Fruit fly (Drosophila melanogaster): Measurements from ENCODE around the gene Acbp1.

Acbp1 gene

dm6 chr2L:8164219-8164618 is 2.0 kb upstream of the Acbp1 start (continued):
- TF ChIP-seq CG14860 (GFP tag; IDR thresholded peaks at IDR 0.05; ENCODE audit: partially characterized antibody) (no peak), seq (GFP tag; IDR thresholded peaks at IDR 0.05) (peak; percentile 41; the same call in 1 of the 2 replicates), chinmo (GFP tag; IDR thresholded peaks at IDR 0.05; ENCODE audit: partially characterized antibody) (no peak), CG15601 (tag; optimal IDR thresholded peaks at IDR 0.05) (peak; percentile 95), CG1024 (GFP tag; IDR thresholded peaks at IDR 0.05) (peak; percentile 76; the same call in 1 of the 2 replicates), CG2875 (GFP tag; optimal IDR thresholded peaks at IDR 0.05) (peak; percentile 96), chm (GFP tag; IDR thresholded peaks at IDR 0.05) (peak; percentile 92; the same call in 1 of the 2 replicates), cad (GFP tag; optimal IDR thresholded peaks at IDR 0.05) (no peak), PHDP (tag; optimal IDR thresholded peaks at IDR 0.05) (peak; percentile 76), CG2678 (tag; optimal IDR thresholded peaks at IDR 0.05) (peak; percentile 84), nau (GFP tag; optimal IDR thresholded peaks at IDR 0.05) (peak; percentile 88), Sin3A (optimal IDR thresholded peaks at IDR 0.05) (no peak), TFAM (GFP tag; optimal IDR thresholded peaks at IDR 0.05) (peak; percentile 81), nmo (GFP tag; optimal IDR thresholded peaks at IDR 0.05) (peak; percentile 35), H2.0 (GFP tag; IDR thresholded peaks at IDR 0.05) (peak; percentile 40), CG4282 (GFP tag; optimal IDR thresholded peaks at IDR 0.05) (peak; percentile 2), CG11456 (GFP tag; IDR thresholded peaks at IDR 0.05) (no peak), CG11504 (tag; optimal IDR thresholded peaks at IDR 0.05) (peak; percentile 75), slou (GFP tag; optimal IDR thresholded peaks at IDR 0.05) (peak; percentile 18), CG3838 (GFP tag; optimal IDR thresholded peaks at IDR 0.05) (peak; percentile 71), dmrt11E (tag; optimal IDR thresholded peaks at IDR 0.05) (peak; percentile 85), CG11560 (tag; IDR thresholded peaks at IDR 0.05) (no peak), trh (GFP tag; optimal IDR thresholded peaks at IDR 0.05) (peak; percentile 84), Blimp-1 (GFP tag; optimal IDR thresholded peaks at IDR 0.05) (peak; percentile 88), CG11247 (GFP tag; IDR thresholded peaks at IDR 0.05) (peak; percentile 59), luna (GFP tag; optimal IDR thresholded peaks at IDR 0.05) (peak; percentile 20), Sry-β (GFP tag; optimal IDR thresholded peaks at IDR 0.05) (peak; percentile 76), zfh1 (GFP tag; IDR thresholded peaks at IDR 0.05) (peak; percentile 88), repo (GFP tag; optimal IDR thresholded peaks at IDR 0.05) (no peak), CG8765 (GFP tag; IDR thresholded peaks at IDR 0.05) (no peak), pho (GFP tag; optimal IDR thresholded peaks at IDR 0.05) (no peak), esg (GFP tag; conservative IDR thresholded peaks at IDR 0.05) (no peak), ato (GFP tag; IDR thresholded peaks at IDR 0.05; ENCODE audit: partially characterized antibody) (no peak), Elba2 (GFP tag; optimal IDR thresholded peaks at IDR 0.05) (no peak), CG8388 (GFP tag; optimal IDR thresholded peaks at IDR 0.05) (peak; percentile 69), dysf (GFP tag; IDR thresholded peaks at IDR 0.05) (peak; percentile 29; the same call in 1 of the 3 replicates), amos (GFP tag; IDR thresholded peaks at IDR 0.05; ENCODE audit: partially characterized antibody) (no peak), hbn (GFP tag; IDR thresholded peaks at IDR 0.05; ENCODE audit: partially characterized antibody) (no peak), CG6689 (GFP tag; IDR thresholded peaks at IDR 0.05) (peak; percentile 62), Usf (GFP tag; optimal IDR thresholded peaks at IDR 0.05) (no peak), inv (GFP tag; IDR thresholded peaks at IDR 0.05; ENCODE audit: partially characterized antibody) (no peak), CG4328 (GFP tag; optimal IDR thresholded peaks at IDR 0.05) (peak; percentile 50), klu (GFP tag; IDR thresholded peaks at IDR 0.05) (no peak), gcm (GFP tag; optimal IDR thresholded peaks at IDR 0.05) (peak; percentile 86), tup (GFP tag; optimal IDR thresholded peaks at IDR 0.05) (peak; percentile 66), CG16815 (GFP tag; optimal IDR thresholded peaks at IDR 0.05) (peak; percentile 40), usp (GFP tag; optimal IDR thresholded peaks at IDR 0.05) (no peak), nerfin-1 (tag; optimal IDR thresholded peaks at IDR 0.05) (peak; percentile 78), CG6813 (GFP tag; optimal IDR thresholded peaks at IDR 0.05) (peak; percentile 93), Dref (GFP tag; IDR thresholded peaks at IDR 0.05) (no peak), CG32532 (GFP tag; IDR thresholded peaks at IDR 0.05) (no peak)

All from whole organism, embryonic.